Worm (Caenorhabditis elegans) whole organism, L3 larva: ENCODE results near the gene F17C11.22.

Experiments used
- R02D3.7 ChIP-seq: fragments of 150-350 bp; optimal IDR thresholded peaks from 2 replicates; lab custom pipeline; 2014; ENCODE audit warnings: missing biosample characterization, missing genetic modification characterization
- daf-12 ChIP-seq: fragments of 150-350 bp; optimal IDR thresholded peaks from 2 replicates; lab custom pipeline; 2014; ENCODE audit warnings: missing biosample characterization, missing genetic modification reagents, missing genetic modification characterization
- elt-3 ChIP-seq, 3 experiments: fragments of 150-350 bp in 1 of 3; sonication (generic microtip) in 2 of 3; optimal IDR thresholded peaks; 2 replicates in 2 of 3; 4 replicates in 1 of 3; lab custom pipeline; 2014 to 2017; ENCODE audit warnings: missing biosample characterization in 3 of 3, missing genetic modification characterization in 3 of 3
- fkh-10 ChIP-seq: sonication (generic microtip); optimal IDR thresholded peaks from 2 replicates; lab custom pipeline; 2017; ENCODE audit warnings: missing biosample characterization, missing genetic modification reagents, missing genetic modification characterization
- lin-39 ChIP-seq: fragments of 150-350 bp; optimal IDR thresholded peaks from 2 replicates; lab custom pipeline; 2018; ENCODE audit warnings: missing biosample characterization, missing genetic modification reagents, missing genetic modification characterization
- nhr-28 ChIP-seq: fragments of 150-350 bp; optimal IDR thresholded peaks from 2 replicates; lab custom pipeline; 2014; ENCODE audit warnings: missing biosample characterization, missing genetic modification characterization
- nhr-76 ChIP-seq: fragments of 150-350 bp; sonication (generic microtip); optimal IDR thresholded peaks from 5 replicates; lab custom pipeline; 2014; ENCODE audit warnings: missing biosample characterization, missing genetic modification characterization
- pqm-1 ChIP-seq: fragments of 150-350 bp; optimal IDR thresholded peaks from 2 replicates; lab custom pipeline; 2017; ENCODE audit warnings: missing biosample characterization, missing genetic modification characterization, inconsistent platforms
- unc-39 ChIP-seq: sonication (generic microtip); optimal IDR thresholded peaks from 4 replicates; lab custom pipeline; 2017; ENCODE audit warnings: missing biosample characterization, missing genetic modification characterization
- unc-62 ChIP-seq: fragments of 150-350 bp; sonication (generic microtip); optimal IDR thresholded peaks from 4 replicates; lab custom pipeline; 2014; ENCODE audit warnings: missing biosample characterization, missing genetic modification reagents, missing genetic modification characterization

DNA sequence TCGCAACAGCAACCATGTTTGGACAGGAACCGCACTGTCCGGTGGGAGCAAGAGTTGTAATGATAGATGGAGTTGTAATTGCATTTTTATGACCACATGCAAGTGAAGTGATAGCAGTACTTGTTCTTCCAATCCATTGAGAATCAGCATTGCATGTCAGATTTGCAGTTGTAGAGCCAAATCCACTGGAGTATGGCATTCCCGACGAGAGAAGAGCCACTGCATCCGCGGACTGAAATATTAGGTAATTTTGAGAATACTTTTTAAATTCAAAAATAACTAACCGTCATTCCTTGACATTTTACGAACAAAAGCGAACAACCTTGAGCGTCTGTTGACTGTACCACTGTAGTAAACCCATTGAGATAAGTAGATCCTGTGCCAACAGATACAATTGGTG lies 5.1 kb upstream of the F17C11.22 start:
- TF ChIP-seq R02D3.7 (tag; lab: Kevin White, UChicago) (no peak), unc-62 (GFP tag; lab: Kevin White, UChicago) (no peak), lin-39 (tag; lab: Kevin White, UChicago) (no peak), fkh-10 (GFP tag; lab: Kevin White, UChicago) (no peak), daf-12 (tag; lab: Kevin White, UChicago) (no peak), nhr-28 (tag; lab: Kevin White, UChicago) (no peak), elt-3 (tag; optimal IDR thresholded peaks at IDR 0.05; lab: Kevin White, UChicago) (no peak), pqm-1 (tag; lab: Kevin White, UChicago) (no peak), unc-39 (tag; lab: Kevin White, UChicago) (no peak), nhr-76 (tag; lab: Kevin White, UChicago) (no peak)
